Worm (Caenorhabditis elegans) whole organism, early embryonic: ENCODE results near the gene nas-37.

Source experiments
- B0310.2 ChIP-seq: sonication (generic microtip); optimal IDR thresholded peaks from 2 replicates; lab custom pipeline; 2016; ENCODE audit warnings: mild to moderate bottlenecking, missing genetic modification characterization, missing compliant biosample characterization
- F13C5.2 ChIP-seq: sonication (generic microtip); optimal IDR thresholded peaks from 2 replicates; lab custom pipeline; 2017; ENCODE audit warnings: mild to moderate bottlenecking, missing genetic modification characterization, inconsistent platforms, missing compliant biosample characterization
- aly-1 ChIP-seq: sonication (generic microtip); optimal IDR thresholded peaks from 2 replicates; lab custom pipeline; 2016; ENCODE audit warnings: missing genetic modification characterization, missing compliant biosample characterization
- ama-1 ChIP-seq: fragments of 150-350 bp; optimal IDR thresholded peaks from 2 replicates; lab custom pipeline; 2014
- ceh-13 ChIP-seq: fragments of 200-800 bp; sonication (Bioruptor generic); optimal IDR thresholded peaks from 2 replicates; lab custom pipeline; 2018; ENCODE audit warnings: mild to moderate bottlenecking, missing genetic modification characterization, missing compliant biosample characterization
- ceh-36 ChIP-seq: sonication (generic microtip); optimal IDR thresholded peaks from 2 replicates; lab custom pipeline; 2016; ENCODE audit warnings: missing genetic modification characterization, inconsistent platforms, missing compliant biosample characterization
- ets-7 ChIP-seq: sonication (generic microtip); optimal IDR thresholded peaks from 2 replicates; lab custom pipeline; 2016; ENCODE audit warnings: missing genotype, missing genetic modification characterization, missing compliant biosample characterization
- flt-1 ChIP-seq: fragments of 200-800 bp; sonication (Bioruptor generic); IDR thresholded peaks from 2 replicates; pipeline ENCODE4 v1.3.6; 2022; ENCODE audit warnings: missing genetic modification characterization, missing compliant biosample characterization
- hmbx-1 ChIP-seq: sonication (generic microtip); optimal IDR thresholded peaks from 2 replicates; lab custom pipeline; 2016; ENCODE audit warnings: mild to moderate bottlenecking, missing genetic modification characterization, missing compliant biosample characterization
- hmg-4 ChIP-seq: fragments of 200-800 bp; sonication (Bioruptor generic); optimal IDR thresholded peaks from 2 replicates; lab custom pipeline; 2018; ENCODE audit warnings: mild to moderate bottlenecking, missing genetic modification characterization, missing compliant biosample characterization
- hnd-1 ChIP-seq: sonication (generic microtip); optimal IDR thresholded peaks from 2 replicates; lab custom pipeline; 2016; ENCODE audit warnings: missing genetic modification characterization, missing compliant biosample characterization
- pes-1 ChIP-seq: fragments of 200-800 bp; sonication (Bioruptor generic); IDR thresholded peaks from 2 replicates; pipeline ENCODE4 v1.3.6; 2022; ENCODE audit warnings: missing genetic modification reagents, missing genetic modification characterization, missing compliant biosample characterization
- scrt-1 ChIP-seq: fragments of 200-800 bp; sonication (Bioruptor generic); IDR thresholded peaks from 2 replicates; pipeline ENCODE4 v1.3.6; 2022; ENCODE audit warnings: missing genetic modification characterization, missing compliant biosample characterization
- sea-1 ChIP-seq: fragments of 200-800 bp; sonication (Bioruptor generic); conservative IDR thresholded peaks from 2 replicates; pipeline ENCODE4 v1.3.6; 2022; ENCODE audit warnings: missing genetic modification characterization, missing compliant biosample characterization
- tbx-11 ChIP-seq: fragments of 200-800 bp; sonication (Bioruptor generic); IDR thresholded peaks from 2 replicates; pipeline ENCODE4 v1.3.6; 2022; ENCODE audit warnings: missing genetic modification characterization, missing compliant biosample characterization
- tbx-37 ChIP-seq: fragments of 200-800 bp; sonication (Bioruptor generic); conservative IDR thresholded peaks from 2 replicates; pipeline ENCODE4 v1.3.6; 2022; ENCODE audit warnings: missing genetic modification reagents, missing genetic modification characterization, missing compliant biosample characterization
- tra-4 ChIP-seq: sonication (generic microtip); optimal IDR thresholded peaks from 2 replicates; lab custom pipeline; 2017; ENCODE audit warnings: missing genetic modification characterization, missing compliant biosample characterization

nas-37 gene

DNA sequence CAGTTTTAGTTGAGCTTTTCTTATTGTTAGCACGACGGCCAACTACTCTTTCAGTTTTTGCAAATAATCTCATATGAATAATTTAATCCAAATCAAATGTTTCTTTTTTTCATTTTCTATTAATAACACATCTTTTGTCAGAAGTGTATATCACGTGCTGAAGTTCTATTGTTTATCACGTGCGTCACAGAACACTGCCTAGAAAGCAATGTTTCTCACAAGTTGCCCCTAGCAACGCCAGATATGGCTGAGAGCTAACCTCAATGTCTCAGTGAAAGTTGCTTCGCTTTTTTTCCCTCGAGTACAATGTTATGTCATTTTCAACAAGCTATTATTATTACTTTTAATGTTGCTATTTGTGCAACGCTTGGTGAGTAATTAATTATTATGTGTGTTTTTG, 20.9 kb downstream of the nas-37 start:
- TF ChIP-seq tra-4 (tag; lab: Kevin White, UChicago) (no peak), aly-1 (tag; lab: Kevin White, UChicago) (no peak), ama-1 (lab: Kevin White, UChicago) (no peak), flt-1 (GFP tag; lab: Robert Waterston, UW) (no peak), pes-1 (GFP tag; lab: Robert Waterston, UW) (no peak), F13C5.2 (no peak), ceh-36 (tag; lab: Kevin White, UChicago) (no peak), tbx-11 (no peak), hnd-1 (tag; lab: Kevin White, UChicago) (no peak), ets-7 (tag; lab: Kevin White, UChicago) (no peak), hmbx-1 (tag; lab: Kevin White, UChicago) (no peak)

DNA sequence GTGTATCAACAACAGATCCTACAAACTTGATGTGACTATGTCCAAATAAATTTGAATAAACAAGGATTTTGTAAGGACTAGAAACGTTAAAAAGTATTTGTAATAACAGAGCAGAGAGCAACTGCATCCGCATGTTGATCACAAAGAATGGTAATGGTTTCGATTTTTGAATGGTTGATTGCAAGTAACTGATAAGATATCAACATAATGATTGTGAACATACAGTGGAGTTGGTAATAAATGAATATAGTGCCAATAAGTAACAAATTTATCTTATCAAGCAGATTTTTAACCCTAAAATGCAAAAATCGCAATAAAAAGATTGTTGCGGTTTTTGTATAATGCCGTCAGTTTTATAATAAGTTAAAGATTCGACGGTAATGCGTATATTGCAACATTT, 23.9 kb downstream of the nas-37 start, which contains the start of gene ugt-23:
TSS of gene ugt-23 (minus strand) at position 212 of the 400 bp plus-strand sequence.
- TF ChIP-seq ceh-13 (GFP tag; lab: Kevin White, UChicago), result no peak
- TF ChIP-seq tbx-11, result no peak
- TF ChIP-seq hnd-1 (tag; lab: Kevin White, UChicago), result no peak
- TF ChIP-seq sea-1, result no peak
- no peak for TF ChIP-seq aly-1 (tag; lab: Kevin White, UChicago)
- no peak for TF ChIP-seq flt-1 (GFP tag; lab: Robert Waterston, UW)
- no peak for TF ChIP-seq B0310.2 (tag; lab: Kevin White, UChicago)
- no peak for TF ChIP-seq pes-1 (GFP tag; lab: Robert Waterston, UW)
- no peak for TF ChIP-seq F13C5.2
- no peak for TF ChIP-seq ceh-36 (tag; lab: Kevin White, UChicago)
- no peak for TF ChIP-seq tbx-37 (GFP tag; lab: Robert Waterston, UW)
- no peak for TF ChIP-seq ama-1 (lab: Kevin White, UChicago)
- TF ChIP-seq hmg-4 (GFP tag; lab: Kevin White, UChicago), result no peak
- TF ChIP-seq ets-7 (tag; lab: Kevin White, UChicago), result no peak
- no peak for TF ChIP-seq tra-4 (tag; lab: Kevin White, UChicago)
- TF ChIP-seq hmbx-1 (tag; lab: Kevin White, UChicago), result no peak
- TF ChIP-seq scrt-1 (GFP tag; lab: Robert Waterston, UW), result no peak

DNA sequence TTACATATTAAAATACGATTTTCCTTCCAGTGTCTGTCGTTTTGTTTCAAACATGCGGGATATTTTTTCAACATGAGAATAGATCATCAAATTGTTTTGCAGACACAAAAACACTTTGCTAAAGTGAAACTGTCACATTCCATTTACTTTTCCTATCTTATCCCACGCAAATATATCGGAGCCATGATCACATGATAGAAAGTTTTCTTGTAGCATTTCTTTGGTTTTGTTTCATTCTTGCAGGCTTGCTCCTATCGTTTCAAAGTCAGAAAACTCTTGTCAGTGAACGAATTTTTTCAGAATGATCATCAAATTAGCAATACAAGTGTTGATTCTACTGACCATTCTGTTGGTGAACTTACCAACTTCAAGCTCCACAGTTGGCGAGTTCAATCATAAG, 27.6 kb downstream of the nas-37 start, which contains the start of gene C17G1.2:
TSS of gene C17G1.2 (plus strand) at position 301 of the 400 bp plus-strand sequence.
- TF ChIP-seq ceh-13 (GFP tag; lab: Kevin White, UChicago) (no peak), ceh-36 (tag; lab: Kevin White, UChicago) (no peak), hmg-4 (GFP tag; lab: Kevin White, UChicago) (no peak), aly-1 (tag; lab: Kevin White, UChicago) (no peak), ets-7 (tag; lab: Kevin White, UChicago) (no peak), pes-1 (GFP tag; lab: Robert Waterston, UW) (no peak), ama-1 (lab: Kevin White, UChicago) (no peak), scrt-1 (GFP tag; lab: Robert Waterston, UW) (no peak), B0310.2 (tag; lab: Kevin White, UChicago) (no peak), hmbx-1 (tag; lab: Kevin White, UChicago) (no peak), tbx-11 (no peak), hnd-1 (tag; lab: Kevin White, UChicago) (no peak), tbx-37 (GFP tag; lab: Robert Waterston, UW) (no peak)

DNA sequence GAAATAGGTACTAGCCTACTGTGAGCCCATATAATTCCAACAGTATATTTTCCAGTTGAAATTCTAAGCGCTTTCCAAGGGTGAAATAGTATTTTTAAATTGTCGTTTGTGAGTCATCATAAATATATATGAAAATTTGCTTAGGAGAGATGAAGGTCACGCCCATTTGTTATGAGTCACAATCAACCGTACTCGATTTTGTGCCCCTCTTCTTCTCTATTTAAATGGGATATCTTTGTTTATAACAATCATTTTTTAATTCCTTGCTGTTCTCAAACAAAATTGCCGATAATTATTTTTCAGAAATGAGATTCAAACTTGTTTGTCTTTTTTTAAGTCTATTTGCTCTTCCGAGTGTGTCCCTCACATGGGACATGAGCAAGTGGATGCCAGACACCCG, 29.9 kb downstream of the nas-37 start, which contains the start of gene folr-1:
TSS of gene folr-1 (plus strand) at position 301 of the 400 bp plus-strand sequence.
- no peak for TF ChIP-seq hmg-4 (GFP tag; lab: Kevin White, UChicago)
- no peak for TF ChIP-seq hmbx-1 (tag; lab: Kevin White, UChicago)
- no peak for TF ChIP-seq sea-1
- TF ChIP-seq B0310.2 (tag; lab: Kevin White, UChicago), result no peak
- TF ChIP-seq tbx-11, result no peak
- no peak for TF ChIP-seq hnd-1 (tag; lab: Kevin White, UChicago)
- no peak for TF ChIP-seq scrt-1 (GFP tag; lab: Robert Waterston, UW)
- no peak for TF ChIP-seq ceh-13 (GFP tag; lab: Kevin White, UChicago)
- TF ChIP-seq tbx-37 (GFP tag; lab: Robert Waterston, UW), result no peak
- TF ChIP-seq F13C5.2, result no peak
- TF ChIP-seq pes-1 (GFP tag; lab: Robert Waterston, UW), result no peak
- TF ChIP-seq aly-1 (tag; lab: Kevin White, UChicago), result no peak
- TF ChIP-seq flt-1 (GFP tag; lab: Robert Waterston, UW), result no peak
- no peak for TF ChIP-seq ets-7 (tag; lab: Kevin White, UChicago)

DNA sequence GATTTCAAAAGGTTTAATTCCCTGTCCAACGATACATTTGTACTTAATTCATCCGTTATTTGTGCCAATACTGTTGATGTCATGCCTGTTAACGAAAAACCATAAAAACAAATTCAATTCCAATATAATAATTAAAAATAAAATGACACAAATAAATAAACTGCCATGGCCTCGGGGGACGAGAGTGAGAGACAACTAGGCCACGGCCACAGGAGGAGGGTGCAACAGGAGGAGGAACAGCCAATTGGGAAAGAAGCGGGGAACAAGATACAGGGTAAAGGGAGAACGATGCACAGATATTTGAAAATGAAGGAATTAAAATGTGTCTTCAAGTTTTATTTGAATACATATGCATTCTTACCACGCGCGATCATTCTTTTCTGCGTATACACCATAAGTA, 31.5 kb downstream of the nas-37 start, which contains the start of gene F21G4.6:
TSS of gene F21G4.6 (minus strand) at position 87 of the 400 bp plus-strand sequence.
- TF ChIP-seq tbx-37 (GFP tag; lab: Robert Waterston, UW) (0 out of 2 replicates have a peak, but pooled peaks have one; percentile 33), ets-7 (tag; lab: Kevin White, UChicago) (no peak), tra-4 (tag; lab: Kevin White, UChicago) (no peak), pes-1 (GFP tag; lab: Robert Waterston, UW) (no peak)

DNA sequence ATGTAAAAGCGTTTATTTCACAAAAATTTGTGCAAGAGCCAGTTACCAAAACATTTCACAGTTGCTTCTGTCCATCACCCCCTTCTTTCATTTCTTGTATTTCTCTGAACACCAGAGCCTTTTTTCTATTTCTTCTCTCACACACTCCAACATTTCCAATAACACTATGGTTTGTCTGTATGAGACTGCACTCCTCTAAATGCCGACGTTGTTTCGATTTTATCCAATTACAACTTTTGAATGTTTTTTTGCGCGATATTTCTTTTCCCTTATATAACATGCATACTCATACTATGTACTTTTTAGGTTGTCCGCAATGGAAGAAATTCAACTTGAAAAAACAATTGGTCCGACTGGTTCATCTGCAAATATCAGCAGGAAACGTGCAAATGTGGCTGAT, 43.0 kb downstream of the nas-37 start, which contains the start of gene F21G4.5:
TSS of gene F21G4.5 (plus strand) at position 301 of the 400 bp plus-strand sequence.
- TF ChIP-seq ama-1 (lab: Kevin White, UChicago), result no peak
- no peak for TF ChIP-seq pes-1 (GFP tag; lab: Robert Waterston, UW)
- no peak for TF ChIP-seq hnd-1 (tag; lab: Kevin White, UChicago)
- TF ChIP-seq scrt-1 (GFP tag; lab: Robert Waterston, UW), result no peak
- no peak for TF ChIP-seq aly-1 (tag; lab: Kevin White, UChicago)
- TF ChIP-seq hmbx-1 (tag; lab: Kevin White, UChicago), result no peak
- no peak for TF ChIP-seq ets-7 (tag; lab: Kevin White, UChicago)
- TF ChIP-seq hmg-4 (GFP tag; lab: Kevin White, UChicago), result no peak
- TF ChIP-seq sea-1, result no peak
- TF ChIP-seq tbx-37 (GFP tag; lab: Robert Waterston, UW), result no peak
- no peak for TF ChIP-seq tra-4 (tag; lab: Kevin White, UChicago)
- no peak for TF ChIP-seq flt-1 (GFP tag; lab: Robert Waterston, UW)
- no peak for TF ChIP-seq ceh-13 (GFP tag; lab: Kevin White, UChicago)
- no peak for TF ChIP-seq tbx-11
- TF ChIP-seq ceh-36 (tag; lab: Kevin White, UChicago), result no peak
- no peak for TF ChIP-seq F13C5.2
- no peak for TF ChIP-seq B0310.2 (tag; lab: Kevin White, UChicago)
